Fruit fly (Drosophila melanogaster) whole organism, wandering third instar larva: ENCODE measurements around the gene CG42329.

ENCODE experiments used
- Abd-B ChIP-seq: fragments of >200 bp; optimal IDR thresholded peaks from 2 replicates; lab custom pipeline; 2017; ENCODE audit warnings: missing biosample characterization, missing genetic modification characterization
- CG32264 ChIP-seq: fragments of 200-800 bp; sonication (Bioruptor generic); optimal IDR thresholded peaks from 2 replicates; lab custom pipeline; 2016; ENCODE audit warnings: missing biosample characterization, missing genetic modification characterization
- CrebA ChIP-seq: fragments of 200-800 bp; sonication (Bioruptor generic); optimal IDR thresholded peaks from 2 replicates; lab custom pipeline; 2016; ENCODE audit warnings: missing biosample characterization, mild to moderate bottlenecking, missing genetic modification characterization, borderline replicate concordance
- Dfd ChIP-seq: fragments of >200 bp; optimal IDR thresholded peaks from 2 replicates; lab custom pipeline; 2017; ENCODE audit warnings: missing biosample characterization, missing genetic modification characterization
- Dif ChIP-seq: fragments of 200-275, 200-300 bp; sonication (Bioruptor generic); optimal IDR thresholded peaks from 2 replicates; lab custom pipeline; 2018; ENCODE audit warnings: missing biosample characterization, missing genetic modification characterization; ENCODE audit not compliant: partially characterized antibody
- GATAd ChIP-seq: sonication (Bioruptor generic); optimal IDR thresholded peaks from 2 replicates; lab custom pipeline; 2016; ENCODE audit warnings: missing biosample characterization, missing genetic modification characterization
- HLH106 ChIP-seq: fragments of 200-800 bp; optimal IDR thresholded peaks from 3 replicates; lab custom pipeline; 2019; ENCODE audit warnings: missing biosample characterization, mild to moderate bottlenecking, missing genetic modification characterization, moderate library complexity
- Hnf4 ChIP-seq: fragments of 200-800 bp; sonication (Bioruptor generic); optimal IDR thresholded peaks from 2 replicates; lab custom pipeline; 2016; ENCODE audit warnings: missing biosample characterization, mild to moderate bottlenecking, missing genetic modification characterization
- Hr78 ChIP-seq: fragments of >200 bp; optimal IDR thresholded peaks from 2 replicates; lab custom pipeline; 2017; ENCODE audit warnings: missing biosample characterization, missing genetic modification characterization
- Mio ChIP-seq: sonication (Bioruptor generic); optimal IDR thresholded peaks from 2 replicates; lab custom pipeline; 2016; ENCODE audit warnings: missing biosample characterization, missing genetic modification characterization
- Myc ChIP-seq: fragments of >200 bp; optimal IDR thresholded peaks from 2 replicates; lab custom pipeline; 2017
- N ChIP-seq: fragments of >200 bp; optimal IDR thresholded peaks from 2 replicates; lab custom pipeline; 2018; ENCODE audit warnings: missing biosample characterization, missing external identifiers, missing genetic modification characterization
- OdsH ChIP-seq: fragments of 200-800 bp; sonication (Bioruptor generic); optimal IDR thresholded peaks from 2 replicates; lab custom pipeline; 2016; ENCODE audit warnings: missing biosample characterization, mild to moderate bottlenecking, missing genetic modification characterization
- Rel ChIP-seq, 2 experiments: fragments of 200-800 bp; sonication (Bioruptor generic) in 1 of 2; optimal IDR thresholded peaks; 2 replicates in 1 of 2; 3 replicates in 1 of 2; lab custom pipeline; 2016 to 2019; ENCODE audit warnings: mild to moderate bottlenecking in 2 of 2, missing biosample characterization in 2 of 2, missing genetic modification characterization in 2 of 2, moderate library complexity in 1 of 2
- Sp1 ChIP-seq: fragments of 200-800 bp; sonication (Bioruptor generic); optimal IDR thresholded peaks from 3 replicates; lab custom pipeline; 2019; ENCODE audit warnings: missing biosample characterization, mild to moderate bottlenecking, missing genetic modification characterization, moderate library complexity
- Vsx2 ChIP-seq: fragments of 200-300, 225-300 bp; sonication (Bioruptor generic); optimal IDR thresholded peaks from 2 replicates; lab custom pipeline; 2018; ENCODE audit warnings: missing biosample characterization, missing genetic modification characterization; ENCODE audit not compliant: partially characterized antibody
- br ChIP-seq: fragments of 200-800 bp; sonication (Bioruptor generic); optimal IDR thresholded peaks from 2 replicates; lab custom pipeline; 2016; ENCODE audit warnings: missing biosample characterization, missing genetic modification characterization
- brk ChIP-seq: fragments of 200-800 bp; sonication (Bioruptor generic); optimal IDR thresholded peaks from 2 replicates; lab custom pipeline; 2016; ENCODE audit warnings: missing biosample characterization, mild to moderate bottlenecking, missing genetic modification characterization
- dl ChIP-seq, 2 experiments: fragments of 175-275, 200-275 bp in 1 of 2; fragments of 200-275 bp in 1 of 2; sonication (Bioruptor generic); optimal IDR thresholded peaks; lab custom pipeline; 2018; ENCODE audit warnings: mild to moderate bottlenecking in 2 of 2, missing biosample characterization in 2 of 2, missing genetic modification characterization in 2 of 2, moderate library complexity in 2 of 2; ENCODE audit not compliant: partially characterized antibody in 2 of 2, insufficient read depth in 1 of 2
- dmrt93B ChIP-seq: fragments of 200-800 bp; sonication (Bioruptor generic); optimal IDR thresholded peaks from 2 replicates; lab custom pipeline; 2018; ENCODE audit warnings: missing biosample characterization, mild to moderate bottlenecking, missing genetic modification characterization
- dsf ChIP-seq: sonication (Bioruptor generic); optimal IDR thresholded peaks from 2 replicates; lab custom pipeline; 2016; ENCODE audit warnings: missing biosample characterization, missing genetic modification characterization, borderline replicate concordance
- ey ChIP-seq: fragments of 200-800 bp; sonication (Bioruptor generic); optimal IDR thresholded peaks from 2 replicates; lab custom pipeline; 2016; ENCODE audit warnings: missing biosample characterization, missing genetic modification characterization
- foxo ChIP-seq, 2 experiments: fragments of 200-800 bp; sonication (Bioruptor generic); optimal IDR thresholded peaks; 2 replicates in 1 of 2; 3 replicates in 1 of 2; lab custom pipeline; 2016 to 2017; ENCODE audit warnings: missing biosample characterization in 2 of 2, missing genetic modification characterization in 2 of 2
- fru ChIP-seq: fragments of 200-800 bp; sonication (Bioruptor generic); optimal IDR thresholded peaks from 3 replicates; lab custom pipeline; 2016; ENCODE audit warnings: missing biosample characterization, mild to moderate bottlenecking, missing genetic modification characterization
- h ChIP-seq: fragments of 200-800 bp; sonication (Bioruptor generic); optimal IDR thresholded peaks from 3 replicates; lab custom pipeline; 2016; ENCODE audit warnings: missing biosample characterization, mild to moderate bottlenecking, missing genetic modification characterization
- jim ChIP-seq: fragments of 175-275, 200-325 bp; sonication (Bioruptor generic); optimal IDR thresholded peaks from 2 replicates; lab custom pipeline; 2016; ENCODE audit warnings: missing biosample characterization, mild to moderate bottlenecking, missing genetic modification characterization
- lola ChIP-seq: fragments of >200 bp; optimal IDR thresholded peaks from 2 replicates; lab custom pipeline; 2017; ENCODE audit warnings: missing biosample characterization, missing genetic modification characterization
- pan ChIP-seq: fragments of >200 bp; optimal IDR thresholded peaks from 2 replicates; lab custom pipeline; 2017
- psq ChIP-seq: fragments of 200-800 bp; sonication (Bioruptor generic); optimal IDR thresholded peaks from 3 replicates; lab custom pipeline; 2017; ENCODE audit warnings: missing biosample characterization, mild to moderate bottlenecking, missing genetic modification characterization, moderate library complexity
- rgr ChIP-seq: fragments of 200-800 bp; sonication (Bioruptor generic); optimal IDR thresholded peaks from 3 replicates; lab custom pipeline; 2016; ENCODE audit warnings: missing biosample characterization, mild to moderate bottlenecking, missing genetic modification characterization
- sv ChIP-seq: fragments of 200-800 bp; sonication (Bioruptor generic); optimal IDR thresholded peaks from 3 replicates; lab custom pipeline; 2016; ENCODE audit warnings: missing biosample characterization, missing genetic modification characterization
- tai ChIP-seq: sonication (Bioruptor generic); optimal IDR thresholded peaks from 2 replicates; lab custom pipeline; 2016; ENCODE audit warnings: missing biosample characterization, missing genetic modification characterization
- usp ChIP-seq: fragments of >200 bp; optimal IDR thresholded peaks from 2 replicates; lab custom pipeline; 2017; ENCODE audit warnings: missing biosample characterization, missing genetic modification characterization
- woc ChIP-seq: sonication (Bioruptor generic); optimal IDR thresholded peaks from 2 replicates; lab custom pipeline; 2016; ENCODE audit warnings: missing biosample characterization, mild to moderate bottlenecking, missing genetic modification characterization

Gene CG42329

dm6 chr2L:1217892-1218473 lies 1.1 kb upstream of the CG42329 start:
- no peak for TF ChIP-seq foxo (GFP tag; optimal IDR thresholded peaks at IDR 0.05; lab: Kevin White, UChicago)
- TF ChIP-seq dsf (GFP tag; lab: Kevin White, UChicago) = no peak
- TF ChIP-seq pan = peak; percentile 25
- TF ChIP-seq OdsH (GFP tag; lab: Kevin White, UChicago) = peak; percentile 42
- no peak for TF ChIP-seq Mio (GFP tag; lab: Kevin White, UChicago)
- TF ChIP-seq br = no peak
- no peak for TF ChIP-seq jim (GFP tag; lab: Kevin White, UChicago)
- no peak for TF ChIP-seq Dif (GFP tag; lab: Kevin White, UChicago)
- TF ChIP-seq, all 38 proteins: peak for 2

- TF ChIP-seq OdsH (GFP tag; lab: Kevin White, UChicago) (no peak), Hnf4 (GFP tag; lab: Kevin White, UChicago) (no peak), Hr78 (GFP tag; lab: Kevin White, UChicago) (no peak), N (no peak), HLH106 (no peak), Vsx2 (GFP tag; lab: Kevin White, UChicago) (no peak), CG32264 (GFP tag; lab: Kevin White, UChicago) (no peak), woc (GFP tag; lab: Kevin White, UChicago) (no peak), fru (GFP tag; lab: Kevin White, UChicago) (no peak)
Observed at dm6 chr2L:1218475-1218874, 618 bp upstream of the CG42329 start.

dm6 chr2L:1230691-1231090 lies 11.6 kb downstream of the CG42329 start:
- TF ChIP-seq brk (GFP tag; lab: Kevin White, UChicago) (no peak), usp (GFP tag; lab: Kevin White, UChicago) (no peak), rgr (GFP tag; lab: Kevin White, UChicago) (no peak), foxo (GFP tag; optimal IDR thresholded peaks at IDR 0.05; lab: Kevin White, UChicago) (no peak), Rel (GFP tag; optimal IDR thresholded peaks at IDR 0.05; lab: Kevin White, UChicago) (no peak), Rel (tag; optimal IDR thresholded peaks at IDR 0.05; lab: Kevin White, UChicago) (no peak), GATAd (no peak), Hnf4 (GFP tag; lab: Kevin White, UChicago) (no peak), CrebA (GFP tag; lab: Kevin White, UChicago) (no peak), sv (no peak), h (GFP tag; lab: Kevin White, UChicago) (no peak), Abd-B (GFP tag; lab: Kevin White, UChicago) (no peak), lola (no peak), dmrt93B (no peak)

- TF ChIP-seq OdsH (GFP tag; lab: Kevin White, UChicago) (no peak), Sp1 (GFP tag; lab: Kevin White, UChicago) (no peak), brk (GFP tag; lab: Kevin White, UChicago) (no peak), psq (no peak), Hr78 (GFP tag; lab: Kevin White, UChicago) (no peak), woc (GFP tag; lab: Kevin White, UChicago) (no peak), usp (GFP tag; lab: Kevin White, UChicago) (no peak)
Observed at dm6 chr2L:1239736-1240135, 20.6 kb downstream of the CG42329 start, which contains the start of gene CG5397. Gene CG5397 (plus strand): TSS chr2L:1240036.

- TF ChIP-seq Myc (lab: Kevin White, UChicago) = no peak
- peak; percentile 96 for TF ChIP-seq Dfd (GFP tag; lab: Kevin White, UChicago)
Observed at dm6 chr2L:1253235-1253634, 34.1 kb downstream of the CG42329 start.

- TF ChIP-seq dmrt93B (no peak), Abd-B (GFP tag; lab: Kevin White, UChicago) (no peak), pan (no peak), br (no peak), jim (GFP tag; lab: Kevin White, UChicago) (no peak), OdsH (GFP tag; lab: Kevin White, UChicago) (no peak), Mio (GFP tag; lab: Kevin White, UChicago) (no peak), Dfd (GFP tag; lab: Kevin White, UChicago) (no peak), ey (GFP tag; lab: Kevin White, UChicago) (no peak), dsf (GFP tag; lab: Kevin White, UChicago) (no peak), psq (no peak), Sp1 (GFP tag; lab: Kevin White, UChicago) (no peak), tai (GFP tag; lab: Kevin White, UChicago) (no peak), HLH106 (no peak), fru (GFP tag; lab: Kevin White, UChicago) (no peak), sv (no peak), dl (GFP tag; optimal IDR thresholded peaks at IDR 0.05; lab: Kevin White, UChicago; ENCODE audit: insufficient read depth in 1 of 2, partially characterized antibody in 2 of 2) (no peak), Hnf4 (GFP tag; lab: Kevin White, UChicago) (no peak), CG32264 (GFP tag; lab: Kevin White, UChicago) (no peak), N (no peak)
Observed at dm6 chr2L:1256039-1256438, 36.9 kb downstream of the CG42329 start, which contains the start of gene robo3. Gene robo3 (plus strand): TSS chr2L:1256417.
